Fruit fly (Drosophila melanogaster) whole organism, prepupa: Measurements from ENCODE around the gene CG14797.

ENCODE experiments used
- CG16779 ChIP-seq: fragments of 200-800 bp; sonication (Bioruptor generic); optimal IDR thresholded peaks from 3 replicates; lab custom pipeline; 2017; ENCODE audit warnings: missing biosample characterization, mild to moderate bottlenecking, missing genetic modification characterization
- Eip75B ChIP-seq: fragments of 200-800 bp; sonication (Bioruptor generic); optimal IDR thresholded peaks from 3 replicates; lab custom pipeline; 2016; ENCODE audit warnings: missing biosample characterization, missing genetic modification characterization
- Smox ChIP-seq: fragments of 200-800 bp; sonication (Bioruptor generic); optimal IDR thresholded peaks from 3 replicates; lab custom pipeline; 2016; ENCODE audit warnings: missing biosample characterization, missing genetic modification characterization
- salr ChIP-seq, 2 experiments: fragments of 200-800 bp; sonication (Bioruptor generic); optimal IDR thresholded peaks; 3 replicates each; lab custom pipeline; 2016 to 2018; ENCODE audit warnings: missing biosample characterization in 2 of 2, missing genetic modification characterization in 2 of 2, mild to moderate bottlenecking in 1 of 2

DNA sequence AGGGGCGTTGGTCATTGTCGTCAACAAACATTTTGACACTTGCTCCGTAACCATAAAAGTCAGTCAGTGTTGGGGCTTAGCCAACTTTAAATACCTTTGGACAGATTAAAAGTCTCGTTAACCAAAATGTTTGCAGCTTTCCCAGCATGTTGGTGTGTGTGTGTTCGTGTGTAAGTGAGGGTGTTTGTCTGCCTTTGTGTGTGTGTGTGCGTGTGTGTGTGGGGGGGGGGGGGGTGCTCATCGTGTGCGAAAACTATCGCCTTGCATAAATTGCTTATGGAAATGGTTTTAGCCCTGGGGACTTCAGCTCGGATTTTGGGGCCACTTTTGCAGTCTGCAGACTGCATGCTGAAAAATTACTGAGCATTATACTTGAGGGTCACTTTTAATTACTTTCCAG is 33.5 kb downstream of the CG14797 start:
- no peak for TF ChIP-seq CG16779 (tag; lab: Kevin White, UChicago)
- no peak for TF ChIP-seq salr (GFP tag; optimal IDR thresholded peaks at IDR 0.05; lab: Kevin White, UChicago)
- no peak for TF ChIP-seq Smox (GFP tag; lab: Kevin White, UChicago)
- TF ChIP-seq Eip75B (GFP tag; lab: Kevin White, UChicago), result no peak
